Fruit fly (Drosophila melanogaster): Measurements from ENCODE around the gene CCKLR-17D3.

The CCKLR-17D3 gene

DNA sequence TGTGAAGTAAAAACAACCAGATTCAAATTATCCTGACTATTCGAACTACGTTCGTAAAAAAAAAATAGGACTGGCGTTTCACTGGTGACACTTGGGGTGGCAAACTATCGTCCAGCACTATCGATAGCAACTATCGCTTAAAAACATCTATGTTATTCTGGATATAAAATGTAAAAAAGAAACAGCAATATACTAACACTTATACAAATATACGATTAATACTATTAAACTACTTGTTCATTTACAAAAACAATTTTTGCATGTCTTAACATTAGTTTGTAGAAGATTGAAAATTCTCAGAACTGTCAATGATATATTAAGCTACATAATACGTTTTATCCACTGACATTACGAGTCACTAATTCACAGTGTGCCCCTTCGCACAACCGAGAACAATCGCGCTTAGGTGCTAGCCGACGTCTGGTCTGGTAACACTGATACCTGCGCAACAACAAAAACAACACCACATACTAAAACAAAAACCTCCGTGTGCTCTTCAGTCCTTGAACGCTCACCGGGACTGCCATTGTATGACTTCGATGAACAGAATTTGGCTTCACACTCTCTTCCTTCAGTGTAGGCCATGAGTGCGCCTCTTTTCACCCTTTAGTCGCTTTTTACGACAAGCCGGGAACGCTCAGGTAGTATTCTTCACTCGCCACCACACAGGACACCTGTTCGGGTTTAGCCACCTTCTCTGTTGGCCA is 9.7 kb upstream of the CCKLR-17D3 start, which contains the start of gene CG18259 (continued):
- TF ChIP-seq Aef1 (GFP tag; IDR thresholded peaks at IDR 0.05) (peak; percentile 36; the same call in 1 of the 3 replicates), phol (tag; optimal IDR thresholded peaks at IDR 0.05) (peak; percentile 56), chm (GFP tag; IDR thresholded peaks at IDR 0.05) (no peak), dmrt11E (tag; optimal IDR thresholded peaks at IDR 0.05) (no peak), shn (GFP tag; optimal IDR thresholded peaks at IDR 0.05) (no peak), ERR (GFP tag; optimal IDR thresholded peaks at IDR 0.05) (no peak), Sox100B (GFP tag; optimal IDR thresholded peaks at IDR 0.05) (no peak), CG31365 (tag; optimal IDR thresholded peaks at IDR 0.05) (no peak), lbe (GFP tag; optimal IDR thresholded peaks at IDR 0.05) (no peak), gsb-n (tag; optimal IDR thresholded peaks at IDR 0.05) (no peak), Jarid2 (GFP tag; optimal IDR thresholded peaks at IDR 0.05) (no peak), CG18011 (GFP tag; optimal IDR thresholded peaks at IDR 0.05) (no peak), cwo (GFP tag; optimal IDR thresholded peaks at IDR 0.05) (no peak), NFAT (GFP tag; IDR thresholded peaks at IDR 0.05) (no peak), CG1603 (tag; optimal IDR thresholded peaks at IDR 0.05) (peak; percentile 32), Dip3 (GFP tag; optimal IDR thresholded peaks at IDR 0.05) (no peak), Abd-B (GFP tag; optimal IDR thresholded peaks at IDR 0.05) (peak; percentile 15), CG6813 (GFP tag; optimal IDR thresholded peaks at IDR 0.05) (no peak), usp (GFP tag; optimal IDR thresholded peaks at IDR 0.05) (no peak), CG2120 (GFP tag; optimal IDR thresholded peaks at IDR 0.05) (no peak), Fer1 (GFP tag; optimal IDR thresholded peaks at IDR 0.05) (no peak), sens (GFP tag) (peak; percentile 60), CG10147 (GFP tag; optimal IDR thresholded peaks at IDR 0.05) (no peak), CG31441 (GFP tag; IDR thresholded peaks at IDR 0.05) (peak; percentile 32; the same call in 1 of the 2 replicates), Fer3 (tag; optimal IDR thresholded peaks at IDR 0.05) (no peak), CG14441 (GFP tag; IDR thresholded peaks at IDR 0.05) (no peak), Camta (GFP tag; optimal IDR thresholded peaks at IDR 0.05) (peak; percentile 6), CG14014 (GFP tag; IDR thresholded peaks at IDR 0.05) (no peak), hb (GFP tag; IDR thresholded peaks at IDR 0.05; ENCODE audit: partially characterized antibody) (peak; percentile 77), CG9727 (GFP tag; optimal IDR thresholded peaks at IDR 0.05) (no peak), CG3163 (GFP tag; optimal IDR thresholded peaks at IDR 0.05) (no peak), CG1832 (GFP tag; optimal IDR thresholded peaks at IDR 0.05) (no peak), H15 (GFP tag; IDR thresholded peaks at IDR 0.05) (no peak), Chrac-16 (GFP tag; optimal IDR thresholded peaks at IDR 0.05) (no peak), CG7839 (tag; optimal IDR thresholded peaks at IDR 0.05) (peak; percentile 8), amos (GFP tag; IDR thresholded peaks at IDR 0.05; ENCODE audit: partially characterized antibody) (peak; percentile 82), Tbp (GFP tag; optimal IDR thresholded peaks at IDR 0.05) (no peak), knrl (GFP tag; IDR thresholded peaks at IDR 0.05; ENCODE audit: partially characterized antibody) (peak; percentile 94), CG12219 (GFP tag; optimal IDR thresholded peaks at IDR 0.05) (no peak), Dek (tag; optimal IDR thresholded peaks at IDR 0.05) (no peak), CG2116 (GFP tag; optimal IDR thresholded peaks at IDR 0.05) (peak; percentile 57), D19B (GFP tag; optimal IDR thresholded peaks at IDR 0.05) (no peak), Lim3 (GFP tag; IDR thresholded peaks at IDR 0.05) (no peak), CG12155 (GFP tag; optimal IDR thresholded peaks at IDR 0.05) (peak; percentile 13), zf30C (GFP tag; optimal IDR thresholded peaks at IDR 0.05) (no peak), zen (tag; optimal IDR thresholded peaks at IDR 0.05) (no peak), BEAF-32 (GFP tag; optimal IDR thresholded peaks at IDR 0.05) (peak; percentile 94), Nf-YA (GFP tag; IDR thresholded peaks at IDR 0.05) (no peak), jing (GFP tag; optimal IDR thresholded peaks at IDR 0.05) (no peak), CG32772 (GFP tag; IDR thresholded peaks at IDR 0.05) (peak; percentile 54)

All from whole organism, embryonic.